Fruit fly (Drosophila melanogaster) whole organism, embryonic: ENCODE results near the gene CG46313.

Experiments used
- Bdp1 ChIP-seq: fragments of 200-800 bp; sonication (Bioruptor generic); optimal IDR thresholded peaks from 3 replicates; lab custom pipeline; 2016; ENCODE audit warnings: missing biosample characterization, missing genetic modification characterization
- CG10321 ChIP-seq: fragments of 200-800 bp; sonication (Bioruptor generic); IDR thresholded peaks from 2 replicates; pipeline ENCODE4 v1.3.6; 2022; ENCODE audit warnings: missing biosample characterization, missing genetic modification characterization
- CG10959 ChIP-seq: fragments of 200-800 bp; sonication (Bioruptor generic); IDR thresholded peaks from 2 replicates; pipeline ENCODE4 v1.3.6; 2022; ENCODE audit warnings: missing biosample characterization, missing genetic modification characterization
- CG11723 ChIP-seq: fragments of 200-800 bp; sonication (Bioruptor generic); optimal IDR thresholded peaks from 2 replicates; lab custom pipeline; 2017; ENCODE audit warnings: missing biosample characterization, mild to moderate bottlenecking, missing genetic modification characterization
- CG13424 ChIP-seq: fragments of 200-800 bp; sonication (Bioruptor generic); optimal IDR thresholded peaks from 2 replicates; lab custom pipeline; 2019; ENCODE audit warnings: missing biosample characterization, mild to moderate bottlenecking, missing genetic modification characterization, moderate library complexity
- CG13624 ChIP-seq: fragments of 200-800 bp; sonication (Bioruptor generic); optimal IDR thresholded peaks from 2 replicates; lab custom pipeline; 2016; ENCODE audit warnings: missing biosample characterization, missing genetic modification characterization
- CG13775 ChIP-seq: fragments of 200-800 bp; sonication (Bioruptor generic); optimal IDR thresholded peaks from 3 replicates; lab custom pipeline; 2017; ENCODE audit warnings: missing biosample characterization, mild to moderate bottlenecking, missing genetic modification characterization
- CG14860 ChIP-seq: fragments of 200-800 bp; sonication (Bioruptor generic); IDR thresholded peaks from 3 replicates; pipeline ENCODE4 v1.3.6; 2022; ENCODE audit warnings: missing biosample characterization, missing genetic modification characterization; ENCODE audit not compliant: partially characterized antibody
- CG15269 ChIP-seq: fragments of 200-800 bp; sonication (Bioruptor generic); optimal IDR thresholded peaks from 2 replicates; lab custom pipeline; 2018; ENCODE audit warnings: missing biosample characterization, mild to moderate bottlenecking, missing genetic modification characterization, moderate library complexity
- CG16779 ChIP-seq: fragments of 200-800 bp; sonication (Bioruptor generic); IDR thresholded peaks from 2 replicates; pipeline ENCODE4 v1.3.6; 2022; ENCODE audit warnings: missing biosample characterization, missing genetic modification characterization
- CG42726 ChIP-seq: fragments of 200-800 bp; sonication (Bioruptor generic); IDR thresholded peaks from 2 replicates; pipeline ENCODE4 v1.3.6; 2022; ENCODE audit warnings: missing biosample characterization, missing genetic modification characterization; ENCODE audit not compliant: partially characterized antibody
- CG4282 ChIP-seq: fragments of 200-800 bp; sonication (Bioruptor generic); optimal IDR thresholded peaks from 2 replicates; lab custom pipeline; 2016; ENCODE audit warnings: missing biosample characterization, missing genetic modification characterization
- CG4404 ChIP-seq: fragments of 200-800 bp; sonication (Bioruptor generic); IDR thresholded peaks from 2 replicates; pipeline ENCODE4 v1.3.6; 2022; ENCODE audit warnings: missing biosample characterization, missing genetic modification characterization
- CG5180 ChIP-seq: fragments of 200-800 bp; sonication (Bioruptor generic); optimal IDR thresholded peaks from 3 replicates; lab custom pipeline; 2017; ENCODE audit warnings: missing biosample characterization, missing genetic modification characterization, mild to moderate bottlenecking, moderate library complexity, missing genetic modification reagents
- CG6175 ChIP-seq: fragments of 200-800 bp; sonication (Bioruptor generic); IDR thresholded peaks from 3 replicates; pipeline ENCODE4 v1.3.6; 2022; ENCODE audit warnings: missing biosample characterization, missing genetic modification characterization
- CG6791 ChIP-seq: fragments of 200-800 bp; sonication (Bioruptor generic); IDR thresholded peaks from 3 replicates; pipeline ENCODE4 v1.3.6; 2022; ENCODE audit warnings: missing biosample characterization, missing genetic modification characterization; ENCODE audit not compliant: partially characterized antibody
- CG8290 ChIP-seq, 3 experiments: fragments of 200-800 bp; sonication (Bioruptor generic); optimal IDR thresholded peaks; 2 replicates each; lab custom pipeline; 2016 to 2019; ENCODE audit warnings: missing biosample characterization in 3 of 3, missing genetic modification characterization in 3 of 3, mild to moderate bottlenecking in 2 of 3, moderate library complexity in 1 of 3
- CG8765 ChIP-seq: fragments of 200-800 bp; sonication (Bioruptor generic); IDR thresholded peaks from 2 replicates; pipeline ENCODE4 v1.3.6; 2022; ENCODE audit warnings: missing biosample characterization, missing genetic modification characterization
- CTCF ChIP-seq: fragments of 200-800 bp; sonication (Bioruptor generic); optimal IDR thresholded peaks from 2 replicates; lab custom pipeline; 2017; ENCODE audit warnings: missing biosample characterization, mild to moderate bottlenecking, missing genetic modification characterization, moderate library complexity
- CkIIα-i1 ChIP-seq: fragments of 200-800 bp; sonication (Bioruptor generic); IDR thresholded peaks from 2 replicates; pipeline ENCODE4 v1.3.6; 2022; ENCODE audit warnings: missing biosample characterization, missing genetic modification characterization
- Deaf1 ChIP-seq: fragments of 200-800 bp; optimal IDR thresholded peaks from 3 replicates; lab custom pipeline; 2019; ENCODE audit warnings: missing biosample characterization, mild to moderate bottlenecking, missing genetic modification characterization, moderate library complexity
- Dek ChIP-seq: fragments of 200-800 bp; sonication (Bioruptor generic); optimal IDR thresholded peaks from 3 replicates; lab custom pipeline; 2019; ENCODE audit warnings: missing biosample characterization, mild to moderate bottlenecking, missing genetic modification characterization, moderate library complexity
- Dip3 ChIP-seq: fragments of 200-800 bp; sonication (Bioruptor generic); optimal IDR thresholded peaks from 3 replicates; lab custom pipeline; 2016; ENCODE audit warnings: missing biosample characterization, missing genetic modification characterization
- Dll ChIP-seq: fragments of 200-800 bp; sonication (Bioruptor generic); IDR thresholded peaks from 4 replicates; pipeline ENCODE4 v1.3.6; 2022; ENCODE audit warnings: missing biosample characterization, missing genetic modification characterization; ENCODE audit not compliant: partially characterized antibody
- Doc3 ChIP-seq: fragments of 200-800 bp; sonication (Bioruptor generic); IDR thresholded peaks from 3 replicates; pipeline ENCODE4 v1.3.6; 2022; ENCODE audit warnings: missing biosample characterization, missing genetic modification characterization; ENCODE audit not compliant: partially characterized antibody
- E2f1 ChIP-seq: fragments of 200-800 bp; sonication (Bioruptor generic); IDR thresholded peaks from 2 replicates; pipeline ENCODE4 v1.3.6; 2022; ENCODE audit warnings: missing biosample characterization, missing genetic modification characterization
- H15 ChIP-seq: fragments of 200-800 bp; sonication (Bioruptor generic); IDR thresholded peaks from 3 replicates; pipeline ENCODE4 v1.3.6; 2022; ENCODE audit warnings: missing biosample characterization, missing genetic modification characterization
- Hr3 ChIP-seq: fragments of 200-800 bp; sonication (Bioruptor generic); optimal IDR thresholded peaks from 3 replicates; lab custom pipeline; 2016; ENCODE audit warnings: missing biosample characterization, missing genetic modification characterization
- Hr78 ChIP-seq, 2 experiments: fragments of 200-800 bp in 1 of 2; fragments of >200 bp in 1 of 2; sonication (Bioruptor generic) in 1 of 2; optimal IDR thresholded peaks; 2 replicates each; lab custom pipeline; 2017 to 2019; ENCODE audit warnings: missing biosample characterization in 2 of 2, missing genetic modification characterization in 2 of 2, mild to moderate bottlenecking in 1 of 2, moderate library complexity in 1 of 2
- Kr ChIP-seq: fragments of 200-800 bp; sonication (Bioruptor generic); optimal IDR thresholded peaks from 2 replicates; lab custom pipeline; 2017; ENCODE audit warnings: missing biosample characterization, mild to moderate bottlenecking, missing genetic modification characterization
- Nf-YB ChIP-seq: fragments of 200-800 bp; sonication (Bioruptor generic); optimal IDR thresholded peaks from 3 replicates; lab custom pipeline; 2019; ENCODE audit warnings: missing biosample characterization, mild to moderate bottlenecking, missing genetic modification characterization, moderate library complexity
- PHDP ChIP-seq: fragments of 200-800 bp; sonication (Bioruptor generic); optimal IDR thresholded peaks from 3 replicates; lab custom pipeline; 2018; ENCODE audit warnings: missing biosample characterization, mild to moderate bottlenecking, missing genetic modification characterization, moderate library complexity
- TFAM ChIP-seq: fragments of 200-800 bp; sonication (Bioruptor generic); optimal IDR thresholded peaks from 2 replicates; lab custom pipeline; 2017; ENCODE audit warnings: missing biosample characterization, missing genetic modification characterization, inconsistent platforms
- Taf1 ChIP-seq: fragments of 200-800 bp; sonication (Bioruptor generic); IDR thresholded peaks from 2 replicates; pipeline ENCODE4 v1.3.6; 2022; ENCODE audit warnings: missing biosample characterization, missing genetic modification characterization
- Usf ChIP-seq: fragments of 200-800 bp; sonication (Bioruptor generic); optimal IDR thresholded peaks from 2 replicates; lab custom pipeline; 2017; ENCODE audit warnings: missing genotype, missing biosample characterization, missing genetic modification characterization
- chif ChIP-seq, 2 experiments: fragments of 200-800 bp; sonication (Bioruptor generic); optimal IDR thresholded peaks; 3 replicates each; lab custom pipeline; 2016; ENCODE audit warnings: missing biosample characterization in 2 of 2, missing genetic modification characterization in 2 of 2
- fd102C ChIP-seq: fragments of 200-800 bp; sonication (Bioruptor generic); optimal IDR thresholded peaks from 2 replicates; lab custom pipeline; 2018; ENCODE audit warnings: missing biosample characterization, mild to moderate bottlenecking, missing genetic modification characterization, moderate library complexity
- gsb ChIP-seq: fragments of 200-800 bp; sonication (Bioruptor generic); IDR thresholded peaks from 2 replicates; pipeline ENCODE4 v1.3.6; 2022; ENCODE audit warnings: missing biosample characterization, missing genetic modification characterization
- her ChIP-seq: fragments of 200-800 bp; sonication (Bioruptor generic); optimal IDR thresholded peaks from 2 replicates; lab custom pipeline; 2016; ENCODE audit warnings: missing biosample characterization, missing genetic modification characterization
- lola ChIP-seq, 3 experiments: fragments of >200 bp in 2 of 3; fragments of 200-800 bp in 1 of 3; sonication (Bioruptor generic) in 1 of 3; optimal IDR thresholded peaks; 2 replicates each; lab custom pipeline; 2017 to 2019; ENCODE audit warnings: missing biosample characterization in 3 of 3, missing genetic modification characterization in 3 of 3, mild to moderate bottlenecking in 1 of 3, moderate library complexity in 1 of 3
- odd ChIP-seq: fragments of 200-800 bp; sonication (Bioruptor generic); optimal IDR thresholded peaks from 2 replicates; lab custom pipeline; 2017; ENCODE audit warnings: missing biosample characterization, mild to moderate bottlenecking, missing genetic modification characterization
- pnt ChIP-seq: fragments of 200-800 bp; sonication (Bioruptor generic); optimal IDR thresholded peaks from 3 replicates; lab custom pipeline; 2016; ENCODE audit warnings: missing biosample characterization, missing genetic modification characterization
- pzg ChIP-seq: fragments of 200-800 bp; sonication (Bioruptor generic); optimal IDR thresholded peaks from 3 replicates; lab custom pipeline; 2018; ENCODE audit warnings: missing biosample characterization, mild to moderate bottlenecking, missing genetic modification characterization, moderate library complexity
- sd ChIP-seq: fragments of 200-800 bp; sonication (Bioruptor generic); optimal IDR thresholded peaks from 3 replicates; lab custom pipeline; 2018; ENCODE audit warnings: missing biosample characterization, mild to moderate bottlenecking, missing genetic modification characterization, moderate library complexity
- sob ChIP-seq: fragments of 200-800 bp; sonication (Bioruptor generic); IDR thresholded peaks from 2 replicates; pipeline ENCODE4 v1.3.6; 2022; ENCODE audit warnings: missing biosample characterization, missing genetic modification characterization
- sqz ChIP-seq: fragments of 200-800 bp; sonication (Bioruptor generic); optimal IDR thresholded peaks from 3 replicates; lab custom pipeline; 2018; ENCODE audit warnings: missing biosample characterization, mild to moderate bottlenecking, missing genetic modification characterization
- tap ChIP-seq: fragments of 200-800 bp; optimal IDR thresholded peaks from 3 replicates; lab custom pipeline; 2019; ENCODE audit warnings: missing biosample characterization, mild to moderate bottlenecking, missing genetic modification characterization, moderate library complexity
- toy ChIP-seq: fragments of 200-800 bp; sonication (Bioruptor generic); IDR thresholded peaks from 2 replicates; pipeline ENCODE4 v1.3.6; 2022; ENCODE audit warnings: missing biosample characterization, missing genetic modification characterization
- ttk ChIP-seq: fragments of 200-800 bp; sonication (Bioruptor generic); IDR thresholded peaks from 2 replicates; pipeline ENCODE4 v2.1.2; 2022; ENCODE audit warnings: missing biosample characterization, missing genetic modification characterization
- tx ChIP-seq: fragments of 200-800 bp; sonication (Bioruptor generic); optimal IDR thresholded peaks from 2 replicates; lab custom pipeline; 2016; ENCODE audit warnings: missing biosample characterization, missing genetic modification characterization
- yki ChIP-seq: fragments of >200 bp; optimal IDR thresholded peaks from 3 replicates; lab custom pipeline; 2018

CG46313 gene

dm6 chr3R:26988412-26988981 lies 10.2 kb downstream of the CG46313 start, which contains the start of gene CG31075 (continued):
- TF ChIP-seq sd (tag; lab: Kevin White, UChicago) (no peak), fd102C (no peak), Usf (GFP tag; lab: Kevin White, UChicago) (peak; percentile 3), pnt (GFP tag; lab: Kevin White, UChicago) (no peak), Dek (tag; lab: Kevin White, UChicago) (peak; percentile 72), Doc3 (GFP tag; lab: Robert Waterston, UW) (no peak), Dll (GFP tag; lab: Robert Waterston, UW) (no peak), CkIIα-i1 (0 out of 2 replicates have a peak, but pooled peaks have one; percentile 4), H15 (GFP tag; lab: Robert Waterston, UW) (no peak), lola (GFP tag; optimal IDR thresholded peaks at IDR 0.05; lab: Kevin White, UChicago) (no peak), E2f1 (GFP tag; lab: Robert Waterston, UW) (no peak), CG8765 (GFP tag; lab: Robert Waterston, UW) (no peak), ttk (GFP tag; lab: Robert Waterston, UW) (peak; percentile 36; the same call in 1 of the 2 replicates), tap (no peak), CG11723 (GFP tag; lab: Kevin White, UChicago) (no peak), CG8290 (GFP tag; optimal IDR thresholded peaks at IDR 0.05; lab: Kevin White, UChicago) (no peak), CG8290 (tag; optimal IDR thresholded peaks at IDR 0.05; lab: Kevin White, UChicago) (peak in 1 of 2 experiments; percentile 32), chif (GFP tag; optimal IDR thresholded peaks at IDR 0.05; lab: Kevin White, UChicago) (no peak), Taf1 (GFP tag; lab: Robert Waterston, UW) (no peak), TFAM (GFP tag; lab: Kevin White, UChicago) (no peak), Nf-YB (GFP tag; lab: Kevin White, UChicago) (no peak), CG5180 (GFP tag; lab: Kevin White, UChicago) (no peak), CG14860 (GFP tag; lab: Robert Waterston, UW) (no peak), Hr3 (GFP tag; lab: Kevin White, UChicago) (no peak), CG6175 (GFP tag; lab: Robert Waterston, UW) (no peak), Dip3 (GFP tag; lab: Kevin White, UChicago) (peak; percentile 23), gsb (no peak), PHDP (tag; lab: Kevin White, UChicago) (peak; percentile 40), CG4404 (GFP tag; lab: Robert Waterston, UW) (no peak), pzg (GFP tag; lab: Kevin White, UChicago) (peak; percentile 5), CG15269 (tag; lab: Kevin White, UChicago) (peak; percentile 42), CG4282 (GFP tag; lab: Kevin White, UChicago) (no peak), Kr (GFP tag; lab: Kevin White, UChicago) (no peak), CG6791 (GFP tag; lab: Robert Waterston, UW) (no peak), Hr78 (GFP tag; optimal IDR thresholded peaks at IDR 0.05; lab: Kevin White, UChicago) (no peak), Bdp1 (GFP tag; lab: Kevin White, UChicago) (no peak), CG10321 (GFP tag; lab: Robert Waterston, UW) (no peak), sqz (no peak), CG13775 (no peak), Deaf1 (tag; lab: Kevin White, UChicago) (peak; percentile 29), toy (GFP tag; lab: Robert Waterston, UW) (no peak), odd (GFP tag; lab: Kevin White, UChicago) (no peak), CTCF (GFP tag; lab: Kevin White, UChicago) (peak; percentile 61), CG16779 (GFP tag; lab: Robert Waterston, UW) (no peak), tx (no peak), sob (GFP tag; lab: Robert Waterston, UW) (peak; percentile 50; the same call in 1 of the 2 replicates), CG13624 (GFP tag; lab: Kevin White, UChicago) (no peak), CG42726 (no peak), CG13424 (tag; lab: Kevin White, UChicago) (peak; percentile 15), her (GFP tag; lab: Kevin White, UChicago) (no peak), CG10959 (GFP tag; lab: Robert Waterston, UW) (no peak), yki (lab: Kevin White, UChicago) (no peak)
